Fruit fly (Drosophila melanogaster) whole organism, embryonic: ENCODE results near the gene Tango9.

Experiments
- Ada2b ChIP-seq: fragments of 200-800 bp; sonication (Bioruptor generic); IDR thresholded peaks from 2 replicates; pipeline ENCODE4 v1.3.6; 2022; ENCODE audit warnings: missing biosample characterization, missing genetic modification characterization
- CG1024 ChIP-seq: fragments of 200-800 bp; sonication (Bioruptor generic); IDR thresholded peaks from 2 replicates; pipeline ENCODE4 v1.3.6; 2022; ENCODE audit warnings: missing biosample characterization, missing genetic modification characterization
- CG10267 ChIP-seq: fragments of 200-800 bp; sonication (Bioruptor generic); optimal IDR thresholded peaks from 2 replicates; lab custom pipeline; 2018; ENCODE audit warnings: missing biosample characterization, mild to moderate bottlenecking, missing genetic modification characterization, moderate library complexity
- CG10462 ChIP-seq: fragments of 200-800 bp; sonication (Bioruptor generic); optimal IDR thresholded peaks from 2 replicates; lab custom pipeline; 2016; ENCODE audit warnings: missing biosample characterization, missing genetic modification characterization
- CG11456 ChIP-seq: fragments of 200-800 bp; sonication (Bioruptor generic); IDR thresholded peaks from 3 replicates; pipeline ENCODE4 v1.3.6; 2022; ENCODE audit warnings: missing biosample characterization, missing genetic modification characterization
- CG12071 ChIP-seq: fragments of 200-800 bp; sonication (Bioruptor generic); optimal IDR thresholded peaks from 3 replicates; lab custom pipeline; 2018; ENCODE audit warnings: missing biosample characterization, mild to moderate bottlenecking, missing genetic modification characterization
- CG13775 ChIP-seq: fragments of 200-800 bp; sonication (Bioruptor generic); optimal IDR thresholded peaks from 3 replicates; lab custom pipeline; 2017; ENCODE audit warnings: missing biosample characterization, mild to moderate bottlenecking, missing genetic modification characterization
- CG14050 ChIP-seq: fragments of 200-800 bp; sonication (Bioruptor generic); IDR thresholded peaks from 3 replicates; pipeline ENCODE4 v1.3.6; 2022; ENCODE audit warnings: missing biosample characterization, missing genetic modification characterization
- CG15479 ChIP-seq: fragments of 200-800 bp; sonication (Bioruptor generic); optimal IDR thresholded peaks from 3 replicates; lab custom pipeline; 2019; ENCODE audit warnings: missing biosample characterization, mild to moderate bottlenecking, missing genetic modification characterization, moderate library complexity
- CG1792 ChIP-seq: fragments of 200-800 bp; sonication (Bioruptor generic); optimal IDR thresholded peaks from 2 replicates; lab custom pipeline; 2016; ENCODE audit warnings: missing biosample characterization, missing genetic modification characterization
- CG3065 ChIP-seq: fragments of 200-800 bp; sonication (Bioruptor generic); optimal IDR thresholded peaks from 2 replicates; lab custom pipeline; 2016; ENCODE audit warnings: missing biosample characterization, missing genetic modification characterization
- CG6654 ChIP-seq: fragments of 200-800 bp; sonication (Bioruptor generic); optimal IDR thresholded peaks from 2 replicates; lab custom pipeline; 2017; ENCODE audit warnings: missing biosample characterization, mild to moderate bottlenecking, missing genetic modification characterization
- CG7839 ChIP-seq: fragments of 200-800 bp; sonication (Bioruptor generic); optimal IDR thresholded peaks from 3 replicates; lab custom pipeline; 2018; ENCODE audit warnings: missing biosample characterization, mild to moderate bottlenecking, missing genetic modification characterization, moderate library complexity
- CG8944 ChIP-seq: fragments of 200-800 bp; sonication (Bioruptor generic); optimal IDR thresholded peaks from 3 replicates; lab custom pipeline; 2016; ENCODE audit warnings: missing biosample characterization, missing genetic modification characterization
- CHES-1-like ChIP-seq: fragments of 200-800 bp; sonication (Bioruptor generic); optimal IDR thresholded peaks from 2 replicates; lab custom pipeline; 2016; ENCODE audit warnings: missing biosample characterization, missing genetic modification characterization
- CTCF ChIP-seq: fragments of 200-800 bp; sonication (Bioruptor generic); optimal IDR thresholded peaks from 2 replicates; lab custom pipeline; 2017; ENCODE audit warnings: missing biosample characterization, mild to moderate bottlenecking, missing genetic modification characterization, moderate library complexity
- Doc2 ChIP-seq: fragments of 200-800 bp; sonication (Bioruptor generic); IDR thresholded peaks from 2 replicates; pipeline ENCODE4 v1.3.6; 2022; ENCODE audit warnings: missing biosample characterization, missing genetic modification characterization
- ERR ChIP-seq: fragments of 200-800 bp; sonication (Bioruptor generic); optimal IDR thresholded peaks from 2 replicates; lab custom pipeline; 2016; ENCODE audit warnings: missing biosample characterization, missing genetic modification characterization
- Fer2 ChIP-seq: fragments of 200-800 bp; sonication (Bioruptor generic); optimal IDR thresholded peaks from 2 replicates; lab custom pipeline; 2018; ENCODE audit warnings: missing biosample characterization, mild to moderate bottlenecking, missing genetic modification characterization, moderate library complexity
- H2.0 ChIP-seq: fragments of 200-800 bp; sonication (Bioruptor generic); IDR thresholded peaks from 2 replicates; pipeline ENCODE4 v1.3.6; 2022; ENCODE audit warnings: missing biosample characterization, missing genetic modification characterization
- HLH3B ChIP-seq: fragments of 200-800 bp; sonication (Bioruptor generic); IDR thresholded peaks from 2 replicates; pipeline ENCODE4 v1.3.6; 2022; ENCODE audit warnings: missing biosample characterization, missing genetic modification characterization
- Jarid2 ChIP-seq: fragments of 200-800 bp; sonication (Bioruptor generic); optimal IDR thresholded peaks from 3 replicates; lab custom pipeline; 2017; ENCODE audit warnings: mild to moderate bottlenecking, missing biosample characterization, missing genetic modification reagents, missing genetic modification characterization
- Kr ChIP-seq: fragments of 200-800 bp; sonication (Bioruptor generic); optimal IDR thresholded peaks from 2 replicates; lab custom pipeline; 2017; ENCODE audit warnings: missing biosample characterization, mild to moderate bottlenecking, missing genetic modification characterization
- Med ChIP-seq: fragments of 200-800 bp; sonication (Bioruptor generic); peaks from one replicate; lab custom pipeline; 2016; ENCODE audit warnings: missing biosample characterization, missing genetic modification characterization, mild to moderate bottlenecking, inconsistent platforms, moderate library complexity
- PHDP ChIP-seq: fragments of 200-800 bp; sonication (Bioruptor generic); optimal IDR thresholded peaks from 3 replicates; lab custom pipeline; 2018; ENCODE audit warnings: missing biosample characterization, mild to moderate bottlenecking, missing genetic modification characterization, moderate library complexity
- Sin3A ChIP-seq: fragments of >200 bp; optimal IDR thresholded peaks from 2 replicates; lab custom pipeline; 2018
- Vsx1 ChIP-seq: fragments of 200-800 bp; sonication (Bioruptor generic); optimal IDR thresholded peaks from 2 replicates; lab custom pipeline; 2017; ENCODE audit warnings: missing biosample characterization, mild to moderate bottlenecking, missing genetic modification characterization, missing genetic modification reagents
- al ChIP-seq: fragments of 200-800 bp; sonication (Bioruptor generic); IDR thresholded peaks from 2 replicates; pipeline ENCODE4 v1.3.6; 2022; ENCODE audit warnings: missing biosample characterization, missing genetic modification characterization
- az2 ChIP-seq: fragments of 200-800 bp; sonication (Bioruptor generic); optimal IDR thresholded peaks from 3 replicates; lab custom pipeline; 2016; ENCODE audit warnings: missing biosample characterization, missing genetic modification characterization
- br ChIP-seq: fragments of >200 bp; optimal IDR thresholded peaks from 2 replicates; lab custom pipeline; 2017
- crp ChIP-seq, 2 experiments: fragments of 200-800 bp; sonication (Bioruptor generic); optimal IDR thresholded peaks; 2 replicates in 1 of 2; 3 replicates in 1 of 2; lab custom pipeline; 2017; ENCODE audit warnings: missing biosample characterization in 2 of 2, missing genetic modification characterization in 2 of 2, mild to moderate bottlenecking in 1 of 2, moderate library complexity in 1 of 2
- cwo ChIP-seq: fragments of 200-800 bp; sonication (Bioruptor generic); optimal IDR thresholded peaks from 3 replicates; lab custom pipeline; 2017; ENCODE audit warnings: missing biosample characterization, missing genetic modification characterization, mild to moderate bottlenecking, moderate library complexity, missing genetic modification reagents
- fd96Cb ChIP-seq: fragments of 200-800 bp; sonication (Bioruptor generic); optimal IDR thresholded peaks from 2 replicates; lab custom pipeline; 2018; ENCODE audit warnings: missing biosample characterization, mild to moderate bottlenecking, missing genetic modification characterization, moderate library complexity
- gfzf ChIP-seq: fragments of 200-800 bp; sonication (Bioruptor generic); optimal IDR thresholded peaks from 2 replicates; lab custom pipeline; 2016; ENCODE audit warnings: missing biosample characterization, mild to moderate bottlenecking, missing genetic modification characterization, moderate library complexity
- gsb ChIP-seq: fragments of 200-800 bp; sonication (Bioruptor generic); IDR thresholded peaks from 2 replicates; pipeline ENCODE4 v1.3.6; 2022; ENCODE audit warnings: missing biosample characterization, missing genetic modification characterization
- hkb ChIP-seq, 2 experiments: fragments of 200-800 bp in 1 of 2; fragments of >200 bp in 1 of 2; sonication (Bioruptor generic) in 1 of 2; IDR thresholded peaks in 1 of 2; optimal IDR thresholded peaks in 1 of 2; 2 replicates each; pipeline versions ENCODE4 v1.3.6 to Lab custom; 2017 to 2022; ENCODE audit warnings: missing biosample characterization in 1 of 2, missing genetic modification characterization in 1 of 2
- lov ChIP-seq, 2 experiments: fragments of 200-800 bp in 1 of 2; fragments of >200 bp in 1 of 2; sonication (Bioruptor generic) in 1 of 2; IDR thresholded peaks in 1 of 2; optimal IDR thresholded peaks in 1 of 2; 2 replicates in 1 of 2; 3 replicates in 1 of 2; pipeline versions ENCODE4 v1.3.6 to Lab custom; 2017 to 2022; ENCODE audit warnings: missing biosample characterization in 1 of 2, missing genetic modification characterization in 1 of 2
- maf-S ChIP-seq: fragments of 200-800 bp; sonication (Bioruptor generic); optimal IDR thresholded peaks from 2 replicates; lab custom pipeline; 2016; ENCODE audit warnings: missing biosample characterization, missing genetic modification characterization
- mam ChIP-seq: fragments of 200-800 bp; sonication (Bioruptor generic); optimal IDR thresholded peaks from 3 replicates; lab custom pipeline; 2016; ENCODE audit warnings: missing biosample characterization, missing genetic modification characterization
- mirr ChIP-seq: fragments of 200-800 bp; sonication (Bioruptor generic); optimal IDR thresholded peaks from 3 replicates; lab custom pipeline; 2018; ENCODE audit warnings: missing biosample characterization, mild to moderate bottlenecking, missing genetic modification characterization
- row ChIP-seq: fragments of 200-800 bp; sonication (Bioruptor generic); IDR thresholded peaks from 3 replicates; pipeline ENCODE4 v1.3.6; 2022; ENCODE audit warnings: missing biosample characterization, missing genetic modification characterization
- sc ChIP-seq, 3 experiments: fragments of >200 bp in 2 of 3; fragments of 200-800 bp in 1 of 3; sonication (Bioruptor generic) in 1 of 3; optimal IDR thresholded peaks; 2 replicates in 2 of 3; 3 replicates in 1 of 3; lab custom pipeline; 2017; ENCODE audit warnings: mild to moderate bottlenecking in 1 of 3, missing biosample characterization in 1 of 3, missing genetic modification characterization in 1 of 3, missing genetic modification reagents in 1 of 3
- sug ChIP-seq: fragments of 200-800 bp; optimal IDR thresholded peaks from 2 replicates; lab custom pipeline; 2019; ENCODE audit warnings: missing biosample characterization, mild to moderate bottlenecking, missing genetic modification characterization, moderate library complexity
- tll ChIP-seq, 2 experiments: fragments of 200-800 bp in 1 of 2; fragments of >200 bp in 1 of 2; sonication (Bioruptor generic) in 1 of 2; optimal IDR thresholded peaks; 2 replicates each; lab custom pipeline; 2017 to 2019; ENCODE audit warnings: missing biosample characterization in 2 of 2, missing genetic modification characterization in 2 of 2, mild to moderate bottlenecking in 1 of 2, moderate library complexity in 1 of 2
- tx ChIP-seq: fragments of 200-800 bp; sonication (Bioruptor generic); optimal IDR thresholded peaks from 2 replicates; lab custom pipeline; 2016; ENCODE audit warnings: missing biosample characterization, missing genetic modification characterization
- unc-4 ChIP-seq: fragments of 200-800 bp; sonication (Bioruptor generic); IDR thresholded peaks from 2 replicates; pipeline ENCODE4 v1.3.6; 2022; ENCODE audit warnings: missing biosample characterization, missing genetic modification characterization; ENCODE audit not compliant: partially characterized antibody
- vvl ChIP-seq: fragments of 200-800 bp; sonication (Bioruptor generic); IDR thresholded peaks from 2 replicates; pipeline ENCODE4 v1.3.6; 2022; ENCODE audit warnings: missing biosample characterization, missing genetic modification characterization
- wor ChIP-seq: fragments of 200-800 bp; sonication (Bioruptor generic); IDR thresholded peaks from 2 replicates; pipeline ENCODE4 v1.3.6; 2022; ENCODE audit warnings: missing biosample characterization, missing genetic modification characterization
- yki ChIP-seq: fragments of >200 bp; optimal IDR thresholded peaks from 3 replicates; lab custom pipeline; 2018

Gene Tango9

dm6 chr3R:12010202-12010824 lies 35.6 kb upstream of the Tango9 start, which contains the start of the genes KLHL18 and GCC185 (continued):
- TF ChIP-seq gfzf (GFP tag; lab: Kevin White, UChicago) (peak; percentile 31), CG3065 (peak; percentile 69), cwo (peak; percentile 33), CG6654 (GFP tag; lab: Kevin White, UChicago) (no peak), ERR (no peak), CTCF (no peak), Med (GFP tag; lab: Kevin White, UChicago) (peak; percentile 84), Fer2 (tag; lab: Kevin White, UChicago) (peak; percentile 69), row (GFP tag; lab: Robert Waterston, UW) (peak; percentile 98), Doc2 (peak; percentile 42; the same call in 1 of the 2 replicates), fd96Cb (peak; percentile 79), lov (optimal IDR thresholded peaks at IDR 0.05; lab: Kevin White, UChicago) (no peak), lov (GFP tag; IDR thresholded peaks at IDR 0.05; lab: Robert Waterston, UW) (no peak), unc-4 (GFP tag; lab: Robert Waterston, UW) (peak; percentile 72), Vsx1 (no peak), tll (GFP tag; optimal IDR thresholded peaks at IDR 0.05; lab: Kevin White, UChicago) (peak; percentile 26 to 97), HLH3B (GFP tag; lab: Robert Waterston, UW) (peak; percentile 61; the same call in 1 of the 2 replicates), az2 (GFP tag; lab: Kevin White, UChicago) (peak; percentile 78), gsb (GFP tag; lab: Robert Waterston, UW) (no peak), mirr (GFP tag; lab: Kevin White, UChicago) (no peak), CG7839 (tag; lab: Kevin White, UChicago) (peak; percentile 76), CG1792 (GFP tag; lab: Kevin White, UChicago) (peak; percentile 54), wor (no peak), yki (no peak), Jarid2 (peak; percentile 34), CG11456 (0 out of 3 replicates have a peak, but pooled peaks have one; percentile 66), Ada2b (peak; percentile 73), tx (GFP tag; lab: Kevin White, UChicago) (peak; percentile 39), PHDP (tag; lab: Kevin White, UChicago) (no peak), CG1024 (GFP tag; lab: Robert Waterston, UW) (no peak; the same call in 1 of the 2 replicates), Kr (no peak), mam (GFP tag; lab: Kevin White, UChicago) (peak; percentile 85), Sin3A (lab: Kevin White, UChicago) (peak; percentile 94), CG12071 (GFP tag; lab: Kevin White, UChicago) (no peak), al (GFP tag; lab: Robert Waterston, UW) (peak; percentile 83), hkb (optimal IDR thresholded peaks at IDR 0.05; lab: Kevin White, UChicago) (peak; percentile 65), hkb (GFP tag; IDR thresholded peaks at IDR 0.05; lab: Robert Waterston, UW) (0 out of 2 replicates have a peak, but pooled peaks have one; percentile 41), br (lab: Kevin White, UChicago) (no peak), crp (GFP tag; optimal IDR thresholded peaks at IDR 0.05; lab: Kevin White, UChicago) (peak; percentile 97 to 98), CG10462 (GFP tag; lab: Kevin White, UChicago) (peak; percentile 49), CG13775 (GFP tag; lab: Kevin White, UChicago) (peak; percentile 81), CG10267 (tag; lab: Kevin White, UChicago) (peak; percentile 80), maf-S (GFP tag; lab: Kevin White, UChicago) (peak; percentile 62), vvl (GFP tag; lab: Robert Waterston, UW) (peak; percentile 73), CG8944 (GFP tag; lab: Kevin White, UChicago) (peak; percentile 60), CG15479 (GFP tag; lab: Kevin White, UChicago) (no peak), sug (tag; lab: Kevin White, UChicago) (no peak), CG14050 (GFP tag; lab: Robert Waterston, UW) (no peak), CHES-1-like (peak; percentile 47), sc (optimal IDR thresholded peaks at IDR 0.05; lab: Kevin White, UChicago) (no peak), sc (GFP tag; optimal IDR thresholded peaks at IDR 0.05; lab: Kevin White, UChicago) (peak; percentile 57), H2.0 (GFP tag; lab: Robert Waterston, UW) (peak; percentile 46; the same call in 1 of the 2 replicates)
